Worm (Caenorhabditis elegans) whole organism, young adult: ENCODE results near the gene F19H6.4.

Source experiments
- B0035.1 ChIP-seq: sonication (generic microtip); optimal IDR thresholded peaks from 2 replicates; lab custom pipeline; 2016; ENCODE audit warnings: missing genetic modification characterization, mild to moderate bottlenecking, missing compliant biosample characterization, missing genotype, missing genetic modification reagents
- F10E7.11 ChIP-seq: sonication (generic microtip); optimal IDR thresholded peaks from 2 replicates; lab custom pipeline; 2017; ENCODE audit warnings: mild to moderate bottlenecking, missing genetic modification characterization, moderate library complexity, missing compliant biosample characterization
- F39B2.1 ChIP-seq: fragments of 200-800 bp; sonication (Bioruptor generic); IDR thresholded peaks from 2 replicates; pipeline ENCODE4 v1.3.6; 2022; ENCODE audit warnings: missing genetic modification reagents, missing genetic modification characterization, missing compliant biosample characterization
- F49E8.2 ChIP-seq: sonication (generic microtip); optimal IDR thresholded peaks from 3 replicates; lab custom pipeline; 2017; ENCODE audit warnings: missing genetic modification characterization, mild to moderate bottlenecking, missing compliant biosample characterization, antibody characterized with exemption, moderate library complexity; ENCODE audit not compliant: insufficient read depth
- F52B5.7 ChIP-seq: sonication (generic microtip); optimal IDR thresholded peaks from 2 replicates; lab custom pipeline; 2016; ENCODE audit warnings: mild to moderate bottlenecking, missing genetic modification characterization, missing compliant biosample characterization
- K12H6.12 ChIP-seq: fragments of 200-800 bp; sonication (Bioruptor generic); optimal IDR thresholded peaks from 2 replicates; lab custom pipeline; 2018; ENCODE audit warnings: mild to moderate bottlenecking, missing genetic modification characterization, missing compliant biosample characterization
- T07F8.4 ChIP-seq: sonication (generic microtip); optimal IDR thresholded peaks from 2 replicates; lab custom pipeline; 2016; ENCODE audit warnings: mild to moderate bottlenecking, missing genetic modification characterization, moderate library complexity, missing compliant biosample characterization
- T26A5.8 ChIP-seq: sonication (generic microtip); optimal IDR thresholded peaks from 2 replicates; lab custom pipeline; 2016; ENCODE audit warnings: missing genetic modification characterization, missing compliant biosample characterization
- Y53F4B.3 ChIP-seq: fragments of 200-800 bp; sonication (Bioruptor generic); IDR thresholded peaks from 2 replicates; pipeline ENCODE4 v1.3.6; 2022; ENCODE audit warnings: missing genetic modification reagents, missing genetic modification characterization, missing compliant biosample characterization
- Y67H2A.10 ChIP-seq: fragments of 200-800 bp; sonication (Bioruptor generic); conservative IDR thresholded peaks from 2 replicates; pipeline ENCODE4 v1.3.6; 2022; ENCODE audit warnings: missing genetic modification reagents, missing genetic modification characterization, missing compliant biosample characterization
- akir-1 ChIP-seq: fragments of 200-800 bp; sonication (Bioruptor generic); optimal IDR thresholded peaks from 2 replicates; lab custom pipeline; 2018; ENCODE audit warnings: mild to moderate bottlenecking, missing genetic modification characterization, moderate library complexity, missing compliant biosample characterization
- aptf-3 ChIP-seq: fragments of 200-800 bp; sonication (Bioruptor generic); IDR thresholded peaks from 2 replicates; pipeline ENCODE4 v1.3.6; 2022; ENCODE audit warnings: missing genetic modification characterization, missing compliant biosample characterization
- attf-3 ChIP-seq: fragments of 200-800 bp; sonication (Bioruptor generic); conservative IDR thresholded peaks from 2 replicates; pipeline ENCODE4 v1.3.6; 2022; ENCODE audit warnings: missing genetic modification reagents, missing genetic modification characterization, missing compliant biosample characterization
- attf-5 ChIP-seq: fragments of 200-800 bp; sonication (Bioruptor generic); optimal IDR thresholded peaks from 2 replicates; lab custom pipeline; 2018; ENCODE audit warnings: mild to moderate bottlenecking, missing genetic modification characterization, missing compliant biosample characterization
- ccch-3 ChIP-seq: fragments of 200-800 bp; sonication (Bioruptor generic); optimal IDR thresholded peaks from 2 replicates; lab custom pipeline; 2018; ENCODE audit warnings: mild to moderate bottlenecking, missing genetic modification characterization, missing compliant biosample characterization
- cebp-1 ChIP-seq, 2 experiments: fragments of 200-800 bp in 1 of 2; sonication (Bioruptor generic) in 1 of 2; sonication (generic microtip) in 1 of 2; IDR thresholded peaks in 1 of 2; optimal IDR thresholded peaks in 1 of 2; 2 replicates each; pipeline versions ENCODE4 v1.3.6 to Lab custom; 2017 to 2022; ENCODE audit warnings: missing compliant biosample characterization in 2 of 2, missing genetic modification characterization in 2 of 2, mild to moderate bottlenecking in 1 of 2, missing genetic modification reagents in 1 of 2, moderate library complexity in 1 of 2
- cebp-2 ChIP-seq: fragments of 200-800 bp; sonication (Bioruptor generic); IDR thresholded peaks from 2 replicates; pipeline ENCODE4 v1.3.6; 2022; ENCODE audit warnings: missing genetic modification characterization, missing compliant biosample characterization
- ceh-40 ChIP-seq: fragments of 200-800 bp; sonication (Bioruptor generic); IDR thresholded peaks from 2 replicates; pipeline ENCODE4 v1.3.6; 2022; ENCODE audit warnings: missing genetic modification characterization, missing compliant biosample characterization
- die-1 ChIP-seq: sonication (generic microtip); optimal IDR thresholded peaks from 2 replicates; lab custom pipeline; 2016; ENCODE audit warnings: missing genotype, mild to moderate bottlenecking, missing genetic modification characterization, missing compliant biosample characterization
- efl-1 ChIP-seq: fragments of 150-350 bp; optimal IDR thresholded peaks from 2 replicates; lab custom pipeline; 2014; ENCODE audit warnings: missing biosample characterization, missing genetic modification reagents, missing genetic modification characterization
- egl-44 ChIP-seq: fragments of 200-800 bp; sonication (Bioruptor generic); IDR thresholded peaks from 2 replicates; pipeline ENCODE4 v1.3.6; 2022; ENCODE audit warnings: missing genetic modification reagents, missing genetic modification characterization, missing compliant biosample characterization
- fkh-3 ChIP-seq: sonication (generic microtip); optimal IDR thresholded peaks from 2 replicates; lab custom pipeline; 2016; ENCODE audit warnings: mild to moderate bottlenecking, missing genetic modification characterization, missing compliant biosample characterization
- him-1 ChIP-seq: sonication (generic microtip); optimal IDR thresholded peaks from 2 replicates; lab custom pipeline; 2016; ENCODE audit warnings: missing genotype, missing genetic modification reagents, missing genetic modification characterization, missing compliant biosample characterization
- hlh-12 ChIP-seq: sonication (generic microtip); optimal IDR thresholded peaks from 2 replicates; lab custom pipeline; 2016; ENCODE audit warnings: missing genetic modification characterization, missing compliant biosample characterization
- lag-1 ChIP-seq: fragments of 200-800 bp; sonication (Bioruptor generic); IDR thresholded peaks from 2 replicates; pipeline ENCODE4 v1.3.6; 2022; ENCODE audit warnings: missing genetic modification reagents, missing genetic modification characterization, missing compliant biosample characterization
- let-526 ChIP-seq: fragments of 200-800 bp; sonication (Bioruptor generic); IDR thresholded peaks from 2 replicates; pipeline ENCODE4 v1.3.6; 2022; ENCODE audit warnings: missing genetic modification reagents, missing genetic modification characterization, missing compliant biosample characterization
- lin-35 ChIP-seq, 3 experiments: fragments of 150-350 bp in 2 of 3; sonication (generic microtip) in 1 of 3; optimal IDR thresholded peaks; 2 replicates each; lab custom pipeline; 2014 to 2018; ENCODE audit warnings: missing biosample characterization in 3 of 3, missing genetic modification characterization in 3 of 3, missing genetic modification reagents in 3 of 3
- lir-1 ChIP-seq: fragments of 200-800 bp; sonication (Bioruptor generic); conservative IDR thresholded peaks from 2 replicates; pipeline ENCODE4 v1.3.6; 2022; ENCODE audit warnings: missing genetic modification reagents, missing genetic modification characterization, missing compliant biosample characterization
- madf-10 ChIP-seq: sonication (generic microtip); optimal IDR thresholded peaks from 2 replicates; lab custom pipeline; 2016; ENCODE audit warnings: mild to moderate bottlenecking, missing genetic modification characterization, missing compliant biosample characterization
- mxl-1 ChIP-seq: sonication (generic microtip); optimal IDR thresholded peaks from 2 replicates; lab custom pipeline; 2016; ENCODE audit warnings: missing genetic modification characterization, missing compliant biosample characterization
- pha-4 ChIP-seq: fragments of 150-350 bp; sonication (generic microtip); optimal IDR thresholded peaks from 2 replicates; lab custom pipeline; 2014; ENCODE audit warnings: missing biosample characterization, missing genetic modification reagents, missing genetic modification characterization
- repo-1 ChIP-seq: sonication (generic microtip); optimal IDR thresholded peaks from 2 replicates; lab custom pipeline; 2017; ENCODE audit warnings: mild to moderate bottlenecking, missing genetic modification characterization, missing compliant biosample characterization
- rpc-1 ChIP-seq, 2 experiments: fragments of 150-350 bp in 1 of 2; sonication (generic microtip) in 1 of 2; optimal IDR thresholded peaks; 2 replicates each; lab custom pipeline; 2014 to 2018; ENCODE audit warnings: missing biosample characterization in 1 of 2, missing genetic modification characterization in 1 of 2, missing genetic modification reagents in 1 of 2, missing genotype in 1 of 2
- sdz-38 ChIP-seq: sonication (generic microtip); optimal IDR thresholded peaks from 2 replicates; lab custom pipeline; 2016; ENCODE audit warnings: missing genotype, missing genetic modification characterization, missing compliant biosample characterization
- snpc-1.3 ChIP-seq: sonication (generic microtip); optimal IDR thresholded peaks from 2 replicates; lab custom pipeline; 2017; ENCODE audit warnings: missing genetic modification characterization, mild to moderate bottlenecking, missing compliant biosample characterization, antibody characterized with exemption, moderate library complexity, missing genotype, missing genetic modification reagents; ENCODE audit not compliant: insufficient read depth
- snpc-3.4 ChIP-seq: sonication (generic microtip); optimal IDR thresholded peaks from 2 replicates; lab custom pipeline; 2017; ENCODE audit warnings: missing genetic modification characterization, mild to moderate bottlenecking, missing compliant biosample characterization, antibody characterized with exemption, moderate library complexity, missing genotype, missing genetic modification reagents
- snpc-4 ChIP-seq, 5 experiments: fragments of 150-350 bp in 1 of 5; sonication (generic microtip) in 4 of 5; optimal IDR thresholded peaks; 2 replicates each; lab custom pipeline; 2014 to 2018; ENCODE audit warnings: missing genetic modification characterization in 5 of 5, missing biosample characterization in 3 of 5, antibody characterized with exemption in 2 of 5, mild to moderate bottlenecking in 2 of 5, missing compliant biosample characterization in 2 of 5, missing genotype in 2 of 5, moderate library complexity in 2 of 5, missing genetic modification reagents in 1 of 5
- tbp1 ChIP-seq: fragments of 200-800 bp; sonication (Bioruptor generic); optimal IDR thresholded peaks from 2 replicates; lab custom pipeline; 2018; ENCODE audit warnings: mild to moderate bottlenecking, missing genetic modification characterization, missing compliant biosample characterization
- unc-130 ChIP-seq: sonication (generic microtip); optimal IDR thresholded peaks from 2 replicates; lab custom pipeline; 2016; ENCODE audit warnings: missing genetic modification reagents, missing genetic modification characterization, missing compliant biosample characterization
- ztf-18 ChIP-seq: sonication (generic microtip); optimal IDR thresholded peaks from 2 replicates; lab custom pipeline; 2016; ENCODE audit warnings: missing genotype, mild to moderate bottlenecking, missing genetic modification characterization, missing compliant biosample characterization
- ztf-3 ChIP-seq: fragments of 200-800 bp; sonication (Bioruptor generic); optimal IDR thresholded peaks from 2 replicates; lab custom pipeline; 2018; ENCODE audit warnings: mild to moderate bottlenecking, missing genetic modification characterization, missing compliant biosample characterization
- ztf-6 ChIP-seq: fragments of 200-800 bp; sonication (Bioruptor generic); IDR thresholded peaks from 2 replicates; pipeline ENCODE4 v1.3.6; 2022; ENCODE audit warnings: missing genetic modification reagents, missing genetic modification characterization, missing compliant biosample characterization

F19H6.4 gene

ce11 chrX:12331795-12332194, 33.7 kb upstream of the F19H6.4 start, which contains the start of gene srd-46:
Gene srd-46 (plus strand): TSS chrX:12332095.
- TF ChIP-seq ztf-18 (tag; lab: Kevin White, UChicago) = no peak
- no peak for TF ChIP-seq let-526
- no peak for TF ChIP-seq madf-10
- no peak for TF ChIP-seq ztf-3 (GFP tag; lab: Kevin White, UChicago)
- no peak for TF ChIP-seq aptf-3 (GFP tag; lab: Robert Waterston, UW)
- TF ChIP-seq Y53F4B.3 (GFP tag; lab: Robert Waterston, UW) = no peak
- no peak for TF ChIP-seq attf-5
- TF ChIP-seq fkh-3 = no peak
- TF ChIP-seq ztf-6 = no peak
- no peak for TF ChIP-seq ceh-40

DNA sequence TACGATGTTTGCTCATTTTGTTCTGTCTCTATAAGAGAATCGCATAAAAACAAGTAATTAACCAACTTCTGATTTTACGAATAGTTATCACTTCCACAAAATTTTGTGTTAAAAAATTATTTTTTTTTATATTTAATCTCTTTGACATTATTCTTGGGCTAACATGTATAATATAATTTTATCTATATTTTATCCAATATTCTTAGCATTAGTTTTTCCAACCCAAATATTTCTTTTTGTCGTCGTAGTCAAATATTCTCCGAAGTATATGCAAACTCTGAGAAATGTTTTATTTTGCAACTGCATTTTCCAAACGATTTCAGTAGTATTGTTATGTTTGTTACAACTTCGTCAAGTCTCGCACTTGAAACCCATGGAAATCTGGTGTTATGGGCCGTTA, 32.0 kb upstream of the F19H6.4 start, which contains the start of gene srd-47:
srd-47 (plus strand) TSS at position 164 of the 400 bp plus-strand sequence.
- TF ChIP-seq cebp-2 = no peak
- no peak for TF ChIP-seq Y67H2A.10 (GFP tag; lab: Robert Waterston, UW)
- no peak for TF ChIP-seq cebp-1 (GFP tag; IDR thresholded peaks at IDR 0.05; lab: Robert Waterston, UW)
- TF ChIP-seq cebp-1 (tag; optimal IDR thresholded peaks at IDR 0.05; lab: Kevin White, UChicago) = no peak
- no peak for TF ChIP-seq die-1
- no peak for TF ChIP-seq sdz-38 (tag; lab: Kevin White, UChicago)
- no peak for TF ChIP-seq T26A5.8 (tag; lab: Kevin White, UChicago)

- TF ChIP-seq snpc-3.4 (tag; lab: Kevin White, UChicago) (no peak), ccch-3 (no peak), ztf-3 (GFP tag; lab: Kevin White, UChicago) (no peak), egl-44 (GFP tag; lab: Robert Waterston, UW) (no peak), F52B5.7 (tag; lab: Kevin White, UChicago) (no peak), akir-1 (GFP tag; lab: Kevin White, UChicago) (no peak), F39B2.1 (GFP tag; lab: Robert Waterston, UW) (no peak)
Measured at ce11 chrX:12335808-12336207, 29.7 kb upstream of the F19H6.4 start, which contains the start of gene srd-48. Gene srd-48 (plus strand): TSS chrX:12336108.

ce11 chrX:12337846-12338490, 27.5 kb upstream of the F19H6.4 start, which contains the start of gene srd-44:
Gene srd-44 (plus strand): TSS chrX:12338440.
- TF ChIP-seq K12H6.12 (tag; lab: Kevin White, UChicago) (no peak), snpc-1.3 (peak; percentile 64), lir-1 (GFP tag; lab: Robert Waterston, UW) (no peak), T07F8.4 (peak; percentile 52), ceh-40 (peak; percentile 72; the same call in 1 of the 2 replicates), Y67H2A.10 (GFP tag; lab: Robert Waterston, UW) (no peak), B0035.1 (tag; lab: Kevin White, UChicago) (peak; percentile 16), tbp1 (GFP tag; lab: Kevin White, UChicago) (peak; percentile 95), unc-130 (peak; percentile 18), ztf-3 (GFP tag; lab: Kevin White, UChicago) (no peak), lin-35 (GFP tag; optimal IDR thresholded peaks at IDR 0.05; lab: Kevin White, UChicago) (no peak), repo-1 (tag; lab: Kevin White, UChicago) (no peak), F49E8.2 (tag; lab: Kevin White, UChicago) (no peak), attf-3 (GFP tag; lab: Robert Waterston, UW) (no peak), efl-1 (GFP tag; lab: Kevin White, UChicago) (no peak), him-1 (tag; lab: Kevin White, UChicago) (peak; percentile 72), rpc-1 (optimal IDR thresholded peaks at IDR 0.05; lab: Kevin White, UChicago) (peak; percentile 72), rpc-1 (tag; optimal IDR thresholded peaks at IDR 0.05; lab: Kevin White, UChicago) (peak; percentile 85), hlh-12 (tag; lab: Kevin White, UChicago) (no peak), lag-1 (GFP tag; lab: Robert Waterston, UW) (no peak), snpc-4 (GFP tag; optimal IDR thresholded peaks at IDR 0.05; lab: Kevin White, UChicago) (peak; percentile 56), snpc-4 (tag; optimal IDR thresholded peaks at IDR 0.05; lab: Kevin White, UChicago) (no peak), pha-4 (no peak), F10E7.11 (no peak), mxl-1 (tag; lab: Kevin White, UChicago) (peak; percentile 48)
